Worm (Caenorhabditis elegans) whole organism, mixed stage, embryonic: ENCODE measurements around the gene F33C8.4.

Source experiments
- elt-3 ChIP-seq: fragments of 150-350 bp; optimal IDR thresholded peaks from 2 replicates; lab custom pipeline; 2014; ENCODE audit warnings: missing biosample characterization, missing genetic modification characterization
- hlh-1 ChIP-seq: fragments of 150-350 bp; optimal IDR thresholded peaks from 2 replicates; lab custom pipeline; 2014; ENCODE audit warnings: missing biosample characterization, missing genetic modification reagents, missing genetic modification characterization
- mab-5 ChIP-seq: fragments of 150-350 bp; optimal IDR thresholded peaks from 2 replicates; lab custom pipeline; 2014; ENCODE audit warnings: missing biosample characterization, missing genetic modification characterization
- nhr-2 ChIP-seq: fragments of 150-350 bp; optimal IDR thresholded peaks from 2 replicates; lab custom pipeline; 2014; ENCODE audit warnings: missing biosample characterization, missing genetic modification characterization
- nhr-28 ChIP-seq: fragments of 150-350 bp; optimal IDR thresholded peaks from 2 replicates; lab custom pipeline; 2014; ENCODE audit warnings: missing biosample characterization, missing genetic modification characterization
- nhr-76 ChIP-seq: sonication (generic microtip); optimal IDR thresholded peaks from 2 replicates; lab custom pipeline; 2017; ENCODE audit warnings: missing biosample characterization, missing genetic modification characterization
- unc-120 ChIP-seq: sonication (generic microtip); optimal IDR thresholded peaks from 2 replicates; lab custom pipeline; 2017; ENCODE audit warnings: missing genetic modification characterization, missing compliant biosample characterization; ENCODE audit not compliant: poor library complexity, severe bottlenecking

DNA sequence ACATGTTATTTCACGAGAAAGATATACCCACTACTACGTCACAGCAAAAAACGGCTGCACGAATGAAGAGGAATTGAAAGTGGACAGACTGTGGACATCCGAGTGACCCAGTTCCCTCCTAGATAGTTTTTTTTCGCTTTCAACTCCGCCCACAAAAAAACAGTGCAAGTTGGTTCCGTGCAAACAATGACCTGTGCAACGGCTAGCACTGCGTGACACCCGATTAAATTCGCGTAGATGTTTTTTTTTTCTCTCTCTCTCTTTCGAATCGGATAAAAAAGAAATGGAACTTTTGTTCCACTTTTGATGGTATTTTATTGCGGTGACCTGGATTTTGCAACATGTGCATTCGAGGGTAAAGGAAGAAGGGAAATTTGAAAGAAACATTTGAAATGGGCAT lies 13.1 kb downstream of the F33C8.4 start:
- no peak for TF ChIP-seq nhr-2 (tag; lab: Kevin White, UChicago)
- TF ChIP-seq nhr-28, result no peak
- no peak for TF ChIP-seq elt-3 (tag; lab: Kevin White, UChicago)
- TF ChIP-seq unc-120 (tag; lab: Kevin White, UChicago), result no peak
- no peak for TF ChIP-seq mab-5 (tag; lab: Kevin White, UChicago)
- no peak for TF ChIP-seq hlh-1 (tag; lab: Kevin White, UChicago)
- TF ChIP-seq nhr-76 (tag; lab: Kevin White, UChicago), result no peak
